Worm (Caenorhabditis elegans): ENCODE measurements around the gene nonu-1.

Gene nonu-1

ce11 chrIII:4802707-4803106 lies 47.0 kb downstream of the nonu-1 start, which contains the start of gene metl-5:
Gene metl-5 (plus strand): TSS chrIII:4803007.
- no peak for TF ChIP-seq snu-23 (GFP tag; optimal IDR thresholded peaks at IDR 0.05)
- no peak for TF ChIP-seq ceh-90 (tag; optimal IDR thresholded peaks at IDR 0.05)

Measured in whole organism, L1 larva.